Worm (Caenorhabditis elegans) whole organism, midembryonic: ENCODE measurements around the gene T24C2.5.

ENCODE experiments used
- T22C8.4 ChIP-seq: fragments of 200-800 bp; sonication (Bioruptor generic); IDR thresholded peaks from 2 replicates; pipeline ENCODE4 v1.3.6; 2022; ENCODE audit warnings: missing genetic modification characterization, missing compliant biosample characterization
- cog-1 ChIP-seq: sonication (generic microtip); optimal IDR thresholded peaks from 2 replicates; lab custom pipeline; 2016; ENCODE audit warnings: missing genetic modification characterization, missing compliant biosample characterization
- flt-1 ChIP-seq: fragments of 200-800 bp; sonication (Bioruptor generic); IDR thresholded peaks from 2 replicates; pipeline ENCODE4 v1.3.6; 2022; ENCODE audit warnings: missing genetic modification characterization, missing compliant biosample characterization
- klf-2 ChIP-seq: fragments of 200-800 bp; sonication (Bioruptor generic); conservative IDR thresholded peaks from 2 replicates; pipeline ENCODE4 v1.3.6; 2022; ENCODE audit warnings: missing genetic modification reagents, missing genetic modification characterization, missing compliant biosample characterization
- tab-1 ChIP-seq: fragments of 200-800 bp; sonication (Bioruptor generic); IDR thresholded peaks from 2 replicates; pipeline ENCODE4 v1.3.6; 2022; ENCODE audit warnings: missing genetic modification characterization, missing compliant biosample characterization

DNA sequence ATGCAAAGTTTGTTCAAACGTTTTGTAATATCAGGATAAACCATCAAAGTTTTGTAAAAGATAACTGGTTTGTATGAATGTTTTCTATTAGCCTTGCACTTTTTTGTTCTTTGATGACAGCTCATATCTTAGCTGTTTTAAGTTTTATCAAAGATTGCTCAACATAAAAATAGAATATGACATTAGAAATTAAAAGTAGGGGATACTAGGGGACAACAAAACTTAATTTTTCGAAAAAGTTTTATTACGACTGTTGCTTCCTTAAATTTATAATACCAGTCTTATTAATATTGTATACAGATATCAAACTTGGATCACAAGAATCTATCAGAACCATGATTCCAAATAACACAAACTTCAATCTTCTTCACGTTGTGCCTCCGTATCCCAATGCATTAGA, 38.4 kb upstream of the T24C2.5 start, which contains the start of gene ztf-14:
- TF ChIP-seq cog-1 (tag; lab: Kevin White, UChicago) (no peak), tab-1 (GFP tag; lab: Robert Waterston, UW) (no peak), flt-1 (GFP tag; lab: Robert Waterston, UW) (no peak), T22C8.4 (no peak), klf-2 (GFP tag; lab: Robert Waterston, UW) (no peak)
